Fruit fly (Drosophila melanogaster) whole organism, embryonic: ENCODE measurements around the gene Bet5.

Source experiments
- Awh ChIP-seq: fragments of 200-800 bp; sonication (Bioruptor generic); IDR thresholded peaks from 2 replicates; pipeline ENCODE4, ENCODE4 v1.3.6; 2022; ENCODE audit warnings: missing biosample characterization, missing genetic modification characterization
- CG10321 ChIP-seq: fragments of 200-800 bp; sonication (Bioruptor generic); IDR thresholded peaks from 2 replicates; pipeline ENCODE4 v1.3.6; 2022; ENCODE audit warnings: missing biosample characterization, missing genetic modification characterization
- CG12769 ChIP-seq: fragments of 200-800 bp; sonication (Bioruptor generic); optimal IDR thresholded peaks from 2 replicates; lab custom pipeline; 2019; ENCODE audit warnings: missing biosample characterization, mild to moderate bottlenecking, missing genetic modification characterization, moderate library complexity
- CG13424 ChIP-seq: fragments of 200-800 bp; sonication (Bioruptor generic); optimal IDR thresholded peaks from 2 replicates; lab custom pipeline; 2019; ENCODE audit warnings: missing biosample characterization, mild to moderate bottlenecking, missing genetic modification characterization, moderate library complexity
- CG13624 ChIP-seq: fragments of 200-800 bp; sonication (Bioruptor generic); optimal IDR thresholded peaks from 2 replicates; lab custom pipeline; 2016; ENCODE audit warnings: missing biosample characterization, missing genetic modification characterization
- CG15269 ChIP-seq: fragments of 200-800 bp; sonication (Bioruptor generic); optimal IDR thresholded peaks from 2 replicates; lab custom pipeline; 2018; ENCODE audit warnings: missing biosample characterization, mild to moderate bottlenecking, missing genetic modification characterization, moderate library complexity
- CG1529 ChIP-seq: fragments of 200-800 bp; sonication (Bioruptor generic); optimal IDR thresholded peaks from 3 replicates; lab custom pipeline; 2018; ENCODE audit warnings: missing biosample characterization, missing genetic modification characterization
- CG17385 ChIP-seq: fragments of 200-800 bp; sonication (Bioruptor generic); optimal IDR thresholded peaks from 3 replicates; lab custom pipeline; 2018; ENCODE audit warnings: missing biosample characterization, mild to moderate bottlenecking, missing genetic modification characterization
- CG17802 ChIP-seq: fragments of 200-800 bp; sonication (Bioruptor generic); optimal IDR thresholded peaks from 2 replicates; lab custom pipeline; 2018; ENCODE audit warnings: missing biosample characterization, mild to moderate bottlenecking, missing genetic modification characterization, moderate library complexity
- CG18011 ChIP-seq: fragments of 200-800 bp; sonication (Bioruptor generic); optimal IDR thresholded peaks from 2 replicates; lab custom pipeline; 2017; ENCODE audit warnings: missing biosample characterization, missing genetic modification characterization, mild to moderate bottlenecking, moderate library complexity, missing genotype
- CG2875 ChIP-seq: fragments of 200-800 bp; sonication (Bioruptor generic); optimal IDR thresholded peaks from 2 replicates; lab custom pipeline; 2017; ENCODE audit warnings: missing biosample characterization, mild to moderate bottlenecking, missing genetic modification characterization, missing genetic modification reagents
- CG31224 ChIP-seq: fragments of 200-800 bp; sonication (Bioruptor generic); IDR thresholded peaks from 2 replicates; pipeline ENCODE4 v1.3.6; 2022; ENCODE audit warnings: missing biosample characterization, missing genetic modification characterization
- CG31441 ChIP-seq: fragments of 200-800 bp; sonication (Bioruptor generic); IDR thresholded peaks from 2 replicates; pipeline ENCODE4 v1.3.6; 2022; ENCODE audit warnings: missing biosample characterization, missing genetic modification characterization
- CG33213 ChIP-seq: fragments of 200-800 bp; sonication (Bioruptor generic); optimal IDR thresholded peaks from 3 replicates; lab custom pipeline; 2016; ENCODE audit warnings: missing biosample characterization, missing genetic modification characterization
- CG6654 ChIP-seq: fragments of 200-800 bp; sonication (Bioruptor generic); optimal IDR thresholded peaks from 2 replicates; lab custom pipeline; 2017; ENCODE audit warnings: missing biosample characterization, mild to moderate bottlenecking, missing genetic modification characterization
- CG6683 ChIP-seq: fragments of 200-800 bp; sonication (Bioruptor generic); optimal IDR thresholded peaks from 2 replicates; lab custom pipeline; 2017; ENCODE audit warnings: missing biosample characterization, mild to moderate bottlenecking, missing genetic modification characterization, missing genetic modification reagents
- CG6813 ChIP-seq: fragments of 200-800 bp; sonication (Bioruptor generic); optimal IDR thresholded peaks from 2 replicates; lab custom pipeline; 2017; ENCODE audit warnings: missing biosample characterization, missing genetic modification characterization, mild to moderate bottlenecking, moderate library complexity, missing genetic modification reagents
- CG9215 ChIP-seq: fragments of 200-800 bp; sonication (Bioruptor generic); IDR thresholded peaks from 2 replicates; pipeline ENCODE4 v1.3.6; 2022; ENCODE audit warnings: missing biosample characterization, missing genetic modification characterization
- CG9817 ChIP-seq: fragments of 200-800 bp; sonication (Bioruptor generic); optimal IDR thresholded peaks from 2 replicates; lab custom pipeline; 2018; ENCODE audit warnings: missing biosample characterization, mild to moderate bottlenecking, missing genetic modification characterization, moderate library complexity
- Dll ChIP-seq: fragments of 200-800 bp; sonication (Bioruptor generic); IDR thresholded peaks from 4 replicates; pipeline ENCODE4 v1.3.6; 2022; ENCODE audit warnings: missing biosample characterization, missing genetic modification characterization; ENCODE audit not compliant: partially characterized antibody
- ERR ChIP-seq: fragments of 200-800 bp; sonication (Bioruptor generic); optimal IDR thresholded peaks from 2 replicates; lab custom pipeline; 2016; ENCODE audit warnings: missing biosample characterization, missing genetic modification characterization
- Ets65A ChIP-seq: fragments of 200-800 bp; sonication (Bioruptor generic); peaks from one replicate; lab custom pipeline; 2016; ENCODE audit warnings: missing biosample characterization, missing genetic modification characterization
- Fer1 ChIP-seq: fragments of 200-800 bp; sonication (Bioruptor generic); optimal IDR thresholded peaks from 2 replicates; lab custom pipeline; 2017; ENCODE audit warnings: missing biosample characterization, mild to moderate bottlenecking, missing genetic modification characterization
- HmgD ChIP-seq: fragments of 200-800 bp; sonication (Bioruptor generic); optimal IDR thresholded peaks from 3 replicates; lab custom pipeline; 2016; ENCODE audit warnings: missing biosample characterization, missing genetic modification characterization
- Kr ChIP-seq: fragments of 200-800 bp; sonication (Bioruptor generic); optimal IDR thresholded peaks from 2 replicates; lab custom pipeline; 2017; ENCODE audit warnings: missing biosample characterization, mild to moderate bottlenecking, missing genetic modification characterization
- MTF-1 ChIP-seq: fragments of 200-800 bp; sonication (Bioruptor generic); optimal IDR thresholded peaks from 2 replicates; lab custom pipeline; 2018; ENCODE audit warnings: missing biosample characterization, mild to moderate bottlenecking, missing genetic modification characterization, borderline replicate concordance
- Mes4 ChIP-seq: fragments of 200-800 bp; sonication (Bioruptor generic); optimal IDR thresholded peaks from 2 replicates; lab custom pipeline; 2016; ENCODE audit warnings: missing biosample characterization, missing genetic modification characterization
- Myb ChIP-seq: fragments of 200-800 bp; sonication (Bioruptor generic); optimal IDR thresholded peaks from 2 replicates; lab custom pipeline; 2016; ENCODE audit warnings: missing biosample characterization, missing genetic modification characterization
- Oli ChIP-seq: fragments of 200-800 bp; sonication (Bioruptor generic); optimal IDR thresholded peaks from 2 replicates; lab custom pipeline; 2018; ENCODE audit warnings: missing biosample characterization, mild to moderate bottlenecking, missing genetic modification characterization, moderate library complexity
- Optix ChIP-seq: fragments of 200-800 bp; sonication (Bioruptor generic); IDR thresholded peaks from 3 replicates; pipeline ENCODE4 v1.3.6; 2022; ENCODE audit warnings: missing biosample characterization, missing genetic modification characterization
- ab ChIP-seq: fragments of 200-800 bp; sonication (Bioruptor generic); optimal IDR thresholded peaks from 2 replicates; lab custom pipeline; 2016; ENCODE audit warnings: missing biosample characterization, missing genetic modification characterization
- bbx ChIP-seq: fragments of 200-800 bp; sonication (Bioruptor generic); IDR thresholded peaks from 2 replicates; pipeline ENCODE4 v1.3.6; 2022; ENCODE audit warnings: missing biosample characterization, missing genetic modification characterization; ENCODE audit not compliant: partially characterized antibody
- bowl ChIP-seq: fragments of 200-800 bp; sonication (Bioruptor generic); IDR thresholded peaks from 2 replicates; pipeline ENCODE4 v1.3.6; 2022; ENCODE audit warnings: missing biosample characterization, missing genetic modification characterization
- cg ChIP-seq: fragments of 200-800 bp; sonication (Bioruptor generic); optimal IDR thresholded peaks from 3 replicates; lab custom pipeline; 2019; ENCODE audit warnings: missing biosample characterization, mild to moderate bottlenecking, missing genetic modification characterization, moderate library complexity
- fd3F ChIP-seq: fragments of 200-800 bp; sonication (Bioruptor generic); optimal IDR thresholded peaks from 2 replicates; lab custom pipeline; 2018; ENCODE audit warnings: missing biosample characterization, mild to moderate bottlenecking, missing genetic modification characterization, moderate library complexity
- insv ChIP-seq, 2 experiments: fragments of 200-800 bp; sonication (Bioruptor generic); optimal IDR thresholded peaks; 3 replicates each; lab custom pipeline; 2016 to 2018; ENCODE audit warnings: missing biosample characterization in 2 of 2, missing genetic modification characterization in 2 of 2
- jigr1 ChIP-seq: fragments of 200-800 bp; sonication (Bioruptor generic); IDR thresholded peaks from 3 replicates; pipeline ENCODE4 v1.3.6; 2022; ENCODE audit warnings: missing biosample characterization, missing genetic modification characterization
- nom ChIP-seq: fragments of 200-800 bp; sonication (Bioruptor generic); optimal IDR thresholded peaks from 2 replicates; lab custom pipeline; 2017; ENCODE audit warnings: missing biosample characterization, missing genetic modification characterization, mild to moderate bottlenecking, moderate library complexity, missing genetic modification reagents
- pnt ChIP-seq: fragments of 200-800 bp; sonication (Bioruptor generic); optimal IDR thresholded peaks from 3 replicates; lab custom pipeline; 2016; ENCODE audit warnings: missing biosample characterization, missing genetic modification characterization
- pros ChIP-seq: fragments of 200-800 bp; sonication (Bioruptor generic); optimal IDR thresholded peaks from 3 replicates; lab custom pipeline; 2019; ENCODE audit warnings: missing biosample characterization, mild to moderate bottlenecking, missing genetic modification characterization, moderate library complexity
- scrt ChIP-seq: fragments of 200-800 bp; sonication (Bioruptor generic); optimal IDR thresholded peaks from 2 replicates; lab custom pipeline; 2018; ENCODE audit warnings: missing biosample characterization, mild to moderate bottlenecking, missing genetic modification characterization, moderate library complexity
- sd ChIP-seq: fragments of 200-800 bp; sonication (Bioruptor generic); optimal IDR thresholded peaks from 3 replicates; lab custom pipeline; 2018; ENCODE audit warnings: missing biosample characterization, mild to moderate bottlenecking, missing genetic modification characterization, moderate library complexity
- seq ChIP-seq: fragments of 200-800 bp; sonication (Bioruptor generic); IDR thresholded peaks from 2 replicates; pipeline ENCODE4 v1.3.6; 2022; ENCODE audit warnings: missing biosample characterization, missing genetic modification characterization
- shn ChIP-seq: fragments of 200-800 bp; sonication (Bioruptor generic); optimal IDR thresholded peaks from 3 replicates; lab custom pipeline; 2016; ENCODE audit warnings: missing biosample characterization, missing genetic modification characterization
- sima ChIP-seq: fragments of 200-800 bp; sonication (Bioruptor generic); optimal IDR thresholded peaks from 2 replicates; lab custom pipeline; 2016; ENCODE audit warnings: missing biosample characterization, missing genetic modification characterization
- sisA ChIP-seq: fragments of 200-800 bp; sonication (Bioruptor generic); IDR thresholded peaks from 2 replicates; pipeline ENCODE4 v1.3.6; 2022; ENCODE audit warnings: missing biosample characterization, missing genetic modification characterization
- sqz ChIP-seq: fragments of 200-800 bp; sonication (Bioruptor generic); optimal IDR thresholded peaks from 3 replicates; lab custom pipeline; 2018; ENCODE audit warnings: missing biosample characterization, mild to moderate bottlenecking, missing genetic modification characterization
- tgo ChIP-seq: fragments of 200-800 bp; sonication (Bioruptor generic); IDR thresholded peaks from 3 replicates; pipeline ENCODE4 v1.3.6; 2022; ENCODE audit warnings: missing biosample characterization, missing genetic modification characterization
- trh ChIP-seq: fragments of 200-800 bp; sonication (Bioruptor generic); optimal IDR thresholded peaks from 2 replicates; lab custom pipeline; 2016; ENCODE audit warnings: missing biosample characterization, missing genetic modification characterization
- vvl ChIP-seq: fragments of 200-800 bp; sonication (Bioruptor generic); IDR thresholded peaks from 2 replicates; pipeline ENCODE4 v1.3.6; 2022; ENCODE audit warnings: missing biosample characterization, missing genetic modification characterization
- z ChIP-seq: fragments of 200-800 bp; sonication (Bioruptor generic); IDR thresholded peaks from 3 replicates; pipeline ENCODE4 v1.3.6; 2022; ENCODE audit warnings: missing biosample characterization, missing genetic modification characterization

The Bet5 gene

DNA sequence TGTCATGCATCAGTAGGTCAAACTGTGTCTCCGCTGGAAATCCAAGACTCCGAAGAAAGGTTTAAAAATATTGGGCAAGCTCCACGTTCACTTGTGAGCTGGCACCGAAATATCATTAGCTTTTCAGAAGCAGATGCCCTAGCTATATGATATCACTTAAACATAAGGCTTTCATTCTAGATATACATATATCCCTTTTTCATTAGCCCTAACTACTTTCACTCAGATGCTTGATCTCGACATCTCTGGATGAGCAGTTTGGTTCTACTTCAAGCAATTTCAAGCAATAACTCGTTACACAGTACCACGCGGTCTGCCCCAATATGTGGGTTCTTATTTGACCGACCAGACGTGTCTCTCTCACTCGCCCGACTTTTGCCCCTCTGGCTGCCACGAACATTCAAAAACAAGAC lies 11.4 kb downstream of the Bet5 start (continued):
- TF ChIP-seq Dll (GFP tag; lab: Robert Waterston, UW) = no peak
- no peak for TF ChIP-seq CG10321
- no peak for TF ChIP-seq bowl (GFP tag; lab: Robert Waterston, UW)
- TF ChIP-seq CG6654 (GFP tag; lab: Kevin White, UChicago) = no peak
- no peak for TF ChIP-seq Awh (GFP tag; lab: Robert Waterston, UW)
- TF ChIP-seq Oli = peak; percentile 69
- no peak for TF ChIP-seq ab (GFP tag; lab: Kevin White, UChicago)
- no peak for TF ChIP-seq sisA
- no peak for TF ChIP-seq trh (GFP tag; lab: Kevin White, UChicago)
- no peak for TF ChIP-seq ERR
- no peak for TF ChIP-seq cg
- TF ChIP-seq z (GFP tag; lab: Robert Waterston, UW) = no peak
- TF ChIP-seq sd (tag; lab: Kevin White, UChicago) = no peak
- TF ChIP-seq CG6683 (GFP tag; lab: Kevin White, UChicago) = no peak
- TF ChIP-seq CG18011 (GFP tag; lab: Kevin White, UChicago) = no peak
- TF ChIP-seq CG17802 = no peak
- no peak for TF ChIP-seq CG2875 (GFP tag; lab: Kevin White, UChicago)
- TF ChIP-seq CG15269 (tag; lab: Kevin White, UChicago) = peak; percentile 63
- TF ChIP-seq CG33213 (GFP tag; lab: Kevin White, UChicago) = no peak
- TF ChIP-seq CG31224 (GFP tag; lab: Robert Waterston, UW) = 0 out of 2 replicates have a peak, but pooled peaks have one; percentile 36
- peak; percentile 58 for TF ChIP-seq pnt (GFP tag; lab: Kevin White, UChicago)
- no peak; the same call in 2 of the 3 replicates for TF ChIP-seq tgo
- no peak for TF ChIP-seq sqz (GFP tag; lab: Kevin White, UChicago)
- no peak for TF ChIP-seq MTF-1 (GFP tag; lab: Kevin White, UChicago)
- TF ChIP-seq Ets65A (GFP tag; lab: Kevin White, UChicago) = peak; percentile 97
- peak; percentile 44 for TF ChIP-seq CG13624 (GFP tag; lab: Kevin White, UChicago)
- no peak for TF ChIP-seq pros (GFP tag; lab: Kevin White, UChicago)
- no peak for TF ChIP-seq CG6813 (GFP tag; lab: Kevin White, UChicago)
- TF ChIP-seq Optix (GFP tag; lab: Robert Waterston, UW) = no peak
- no peak for TF ChIP-seq seq (GFP tag; lab: Robert Waterston, UW)
- TF ChIP-seq CG9817 (tag; lab: Kevin White, UChicago) = no peak
- TF ChIP-seq fd3F = no peak
- TF ChIP-seq Fer1 (GFP tag; lab: Kevin White, UChicago) = no peak
- peak; percentile 40 for TF ChIP-seq CG1529 (GFP tag; lab: Kevin White, UChicago)
- no peak; the same call in 1 of the 2 replicates for TF ChIP-seq vvl (GFP tag; lab: Robert Waterston, UW)
- TF ChIP-seq CG17385 (GFP tag; lab: Kevin White, UChicago) = peak; percentile 51
- no peak for TF ChIP-seq HmgD (GFP tag; lab: Kevin White, UChicago)
- TF ChIP-seq scrt (GFP tag; lab: Kevin White, UChicago) = no peak
- TF ChIP-seq jigr1 (GFP tag; lab: Robert Waterston, UW) = no peak
- 0 out of 2 replicates have a peak, but pooled peaks have one; percentile 5 for TF ChIP-seq CG9215
- TF ChIP-seq shn = peak; percentile 66
- no peak for TF ChIP-seq bbx
- no peak for TF ChIP-seq insv (GFP tag; optimal IDR thresholded peaks at IDR 0.05; lab: Kevin White, UChicago)
- TF ChIP-seq sima = no peak
- TF ChIP-seq nom (GFP tag; lab: Kevin White, UChicago) = no peak
- TF ChIP-seq CG12769 = no peak
- TF ChIP-seq Kr = no peak
- peak; percentile 18 for TF ChIP-seq Myb (GFP tag; lab: Kevin White, UChicago)
- TF ChIP-seq CG13424 (tag; lab: Kevin White, UChicago) = peak; percentile 45
- TF ChIP-seq Mes4 (GFP tag; lab: Kevin White, UChicago) = peak; percentile 50
- TF ChIP-seq CG31441 = peak; percentile 45; the same call in 1 of the 2 replicates
